Worm (Caenorhabditis elegans): Measurements from ENCODE around the gene H06H21.11.

The H06H21.11 gene

DNA sequence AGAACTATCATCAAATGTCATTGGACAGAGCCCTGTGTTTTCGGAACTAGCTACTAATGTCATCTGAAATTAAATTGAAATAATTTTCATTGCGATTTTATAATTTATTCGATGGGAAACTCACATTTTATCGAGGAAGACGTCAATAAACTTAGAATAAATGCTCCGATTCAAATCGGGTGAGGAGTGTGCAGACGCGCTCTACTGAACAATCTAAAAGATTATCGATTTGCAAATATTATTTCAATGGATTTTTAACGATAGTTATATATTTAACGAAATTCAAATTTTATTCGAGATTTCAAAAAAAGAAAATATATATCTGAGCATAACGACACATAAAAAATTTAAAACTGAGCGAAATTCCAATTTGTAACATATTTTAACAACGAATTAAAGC, 8.0 kb downstream of the H06H21.11 start, which contains the start of gene eor-1:
Gene eor-1, minus strand, starts transcription at position 65 of the 400 bp plus-strand sequence.
- no peak for TF ChIP-seq K12H6.12 (tag; optimal IDR thresholded peaks at IDR 0.05)
- no peak for TF ChIP-seq mel-28 (tag; optimal IDR thresholded peaks at IDR 0.05; ENCODE audit: borderline replicate concordance)
- no peak for TF ChIP-seq F37B4.10 (GFP tag; IDR thresholded peaks at IDR 0.05)
- TF ChIP-seq Y95B8A.8 (GFP tag; IDR thresholded peaks at IDR 0.05), result no peak
- no peak for TF ChIP-seq nfyb-1 (GFP tag; IDR thresholded peaks at IDR 0.05)
- TF ChIP-seq tlf-1 (GFP tag; optimal IDR thresholded peaks at IDR 0.05), result no peak
- TF ChIP-seq lin-26 (GFP tag; IDR thresholded peaks at IDR 0.05), result no peak
- no peak for TF ChIP-seq hrde-1 (tag; optimal IDR thresholded peaks at IDR 0.05; ENCODE audit: borderline replicate concordance)
- TF ChIP-seq snpc-3.4 (tag; optimal IDR thresholded peaks at IDR 0.05), result peak; percentile 27
- TF ChIP-seq Y56A3A.18 (GFP tag; IDR thresholded peaks at IDR 0.05), result no peak
- TF ChIP-seq hsf-1 (GFP tag; IDR thresholded peaks at IDR 0.05), result no peak
- no peak for TF ChIP-seq ztf-22 (GFP tag; optimal IDR thresholded peaks at IDR 0.05)
- TF ChIP-seq attf-5 (GFP tag; optimal IDR thresholded peaks at IDR 0.05), result peak; percentile 40
- no peak for TF ChIP-seq rcor-1 (GFP tag; IDR thresholded peaks at IDR 0.05)
- TF ChIP-seq D2030.7 (GFP tag; IDR thresholded peaks at IDR 0.05), result no peak
- TF ChIP-seq cebp-2 (GFP tag; IDR thresholded peaks at IDR 0.05), result no peak
- TF ChIP-seq F57C9.4 (tag; optimal IDR thresholded peaks at IDR 0.05), result no peak
- no peak for TF ChIP-seq mes-4 (tag; optimal IDR thresholded peaks at IDR 0.05)
- TF ChIP-seq T07F8.4 (tag; optimal IDR thresholded peaks at IDR 0.05), result no peak
- no peak for TF ChIP-seq unc-130 (GFP tag; optimal IDR thresholded peaks at IDR 0.05)
- TF ChIP-seq egrh-3 (GFP tag; IDR thresholded peaks at IDR 0.05), result no peak
- no peak for TF ChIP-seq atf-7 (tag; optimal IDR thresholded peaks at IDR 0.05)
- TF ChIP-seq lin-35 (GFP tag; optimal IDR thresholded peaks at IDR 0.05), result no peak
- TF ChIP-seq nhr-179 (tag; optimal IDR thresholded peaks at IDR 0.05), result no peak
- TF ChIP-seq bed-2 (GFP tag; IDR thresholded peaks at IDR 0.05), result no peak
- TF ChIP-seq F49E8.2 (tag; optimal IDR thresholded peaks at IDR 0.05; ENCODE audit: insufficient read depth), result no peak
- no peak for TF ChIP-seq fkh-3 (tag; optimal IDR thresholded peaks at IDR 0.05)
- TF ChIP-seq egl-44 (GFP tag; IDR thresholded peaks at IDR 0.05), result no peak
- TF ChIP-seq F10E7.11 (tag; optimal IDR thresholded peaks at IDR 0.05), result no peak
- no peak for TF ChIP-seq hmg-1.2 (GFP tag; IDR thresholded peaks at IDR 0.05)
- no peak for TF ChIP-seq lsl-1 (GFP tag; optimal IDR thresholded peaks at IDR 0.05)
- peak; percentile 15 for TF ChIP-seq snpc-4 (GFP tag; optimal IDR thresholded peaks at IDR 0.05)
- peak in 2 of 4 experiments; percentile 6 to 58 for TF ChIP-seq snpc-4 (tag; optimal IDR thresholded peaks at IDR 0.05)
- TF ChIP-seq dpff-1 (tag; optimal IDR thresholded peaks at IDR 0.05), result no peak
- TF ChIP-seq lag-1 (GFP tag; IDR thresholded peaks at IDR 0.05), result no peak
- no peak for TF ChIP-seq sea-2 (GFP tag; IDR thresholded peaks at IDR 0.05)
- TF ChIP-seq hlh-26 (GFP tag; conservative IDR thresholded peaks at IDR 0.05), result no peak
- no peak for TF ChIP-seq ceh-40 (GFP tag; IDR thresholded peaks at IDR 0.05)
- no peak for TF ChIP-seq rec-8 (tag; optimal IDR thresholded peaks at IDR 0.05)
- no peak for TF ChIP-seq chd-7 (tag; optimal IDR thresholded peaks at IDR 0.05)
- TF ChIP-seq bed-1 (GFP tag; IDR thresholded peaks at IDR 0.05), result no peak
- peak; percentile 3 for TF ChIP-seq lin-40 (tag; optimal IDR thresholded peaks at IDR 0.05)
- TF ChIP-seq mcd-1 (GFP tag; IDR thresholded peaks at IDR 0.05), result peak; percentile 79
- TF ChIP-seq tbx-9 (tag; optimal IDR thresholded peaks at IDR 0.05; ENCODE audit: borderline replicate concordance), result no peak
- TF ChIP-seq madf-8 (GFP tag; conservative IDR thresholded peaks at IDR 0.05), result no peak
- no peak for TF ChIP-seq ama-1 (optimal IDR thresholded peaks at IDR 0.05)
- peak in 1 of 2 experiments; percentile 44 for TF ChIP-seq ama-1 (GFP tag; optimal IDR thresholded peaks at IDR 0.05)
- no peak for TF ChIP-seq snpc-1.1 (tag; optimal IDR thresholded peaks at IDR 0.05; ENCODE audit: insufficient read depth)
- no peak for TF ChIP-seq F22D6.2 (tag; optimal IDR thresholded peaks at IDR 0.05)
- TF ChIP-seq madf-6 (GFP tag; IDR thresholded peaks at IDR 0.05), result no peak

All from whole organism, young adult.